Worm (Caenorhabditis elegans) whole organism, L2 larva: Measurements from ENCODE around the gene Y25C1A.2.

Source experiments
- C34F6.9 ChIP-seq: fragments of 150-350 bp; optimal IDR thresholded peaks from 2 replicates; lab custom pipeline; 2014; ENCODE audit warnings: missing biosample characterization, missing genetic modification characterization
- F13H6.1 ChIP-seq: sonication (generic microtip); optimal IDR thresholded peaks from 2 replicates; lab custom pipeline; 2016; ENCODE audit warnings: missing genetic modification characterization, missing compliant biosample characterization
- Y55F3AM.14 ChIP-seq: fragments of 200-800 bp; sonication (Bioruptor generic); optimal IDR thresholded peaks from 2 replicates; lab custom pipeline; 2018; ENCODE audit warnings: mild to moderate bottlenecking, missing genetic modification characterization, missing compliant biosample characterization
- ZK546.5 ChIP-seq: sonication (generic microtip); optimal IDR thresholded peaks from 2 replicates; lab custom pipeline; 2017; ENCODE audit warnings: missing biosample characterization, missing genetic modification characterization
- ama-1 ChIP-seq: fragments of 150-350 bp; optimal IDR thresholded peaks from 2 replicates; lab custom pipeline; 2018; ENCODE audit warnings: inconsistent platforms
- ceh-16 ChIP-seq: fragments of 150-350 bp; optimal IDR thresholded peaks from 2 replicates; lab custom pipeline; 2014; ENCODE audit warnings: missing biosample characterization, missing genetic modification characterization
- ceh-82 ChIP-seq: fragments of 150-350 bp; optimal IDR thresholded peaks from 2 replicates; lab custom pipeline; 2014; ENCODE audit warnings: missing biosample characterization, missing genetic modification characterization
- crh-2 ChIP-seq: sonication (generic microtip); optimal IDR thresholded peaks from 2 replicates; lab custom pipeline; 2017; ENCODE audit warnings: missing biosample characterization, missing genetic modification characterization
- dmd-4 ChIP-seq: sonication (generic microtip); optimal IDR thresholded peaks from 2 replicates; lab custom pipeline; 2017; ENCODE audit warnings: missing biosample characterization, missing genetic modification characterization
- elt-1 ChIP-seq: fragments of 150-350 bp; optimal IDR thresholded peaks from 2 replicates; lab custom pipeline; 2014; ENCODE audit warnings: missing biosample characterization, missing genetic modification characterization
- elt-3 ChIP-seq: sonication (generic microtip); optimal IDR thresholded peaks from 2 replicates; lab custom pipeline; 2017; ENCODE audit warnings: missing biosample characterization, missing genetic modification characterization
- lin-11 ChIP-seq: fragments of 150-350 bp; sonication (generic microtip); optimal IDR thresholded peaks from 2 replicates; lab custom pipeline; 2014; ENCODE audit warnings: missing biosample characterization, missing genetic modification characterization, inconsistent platforms, mixed read lengths
- lin-13 ChIP-seq: fragments of 150-350 bp; optimal IDR thresholded peaks from 2 replicates; lab custom pipeline; 2014; ENCODE audit warnings: missing biosample characterization, missing genetic modification reagents, missing genetic modification characterization
- lin-39 ChIP-seq: fragments of 150-350 bp; optimal IDR thresholded peaks from 2 replicates; lab custom pipeline; 2014; ENCODE audit warnings: missing biosample characterization, missing genetic modification reagents, missing genetic modification characterization
- mab-5 ChIP-seq: fragments of 150-350 bp; optimal IDR thresholded peaks from 2 replicates; lab custom pipeline; 2014; ENCODE audit warnings: missing biosample characterization, missing genetic modification characterization
- mbf-1 ChIP-seq: sonication (generic microtip); optimal IDR thresholded peaks from 2 replicates; lab custom pipeline; 2017; ENCODE audit warnings: missing biosample characterization, missing genetic modification characterization
- mdl-1 ChIP-seq, 2 experiments: fragments of 150-350 bp in 1 of 2; sonication (generic microtip) in 1 of 2; optimal IDR thresholded peaks; 2 replicates each; lab custom pipeline; 2017; ENCODE audit warnings: missing biosample characterization in 2 of 2, missing genetic modification characterization in 2 of 2
- nhr-10 ChIP-seq: sonication (generic microtip); optimal IDR thresholded peaks from 2 replicates; lab custom pipeline; 2017; ENCODE audit warnings: missing biosample characterization, missing genetic modification characterization
- nhr-12 ChIP-seq: fragments of 150-350 bp; optimal IDR thresholded peaks from 2 replicates; lab custom pipeline; 2014; ENCODE audit warnings: missing biosample characterization, missing genetic modification characterization
- nhr-129 ChIP-seq: fragments of 150-350 bp; optimal IDR thresholded peaks from 2 replicates; lab custom pipeline; 2014; ENCODE audit warnings: missing biosample characterization, missing genetic modification characterization
- nhr-23 ChIP-seq: fragments of 150-350 bp; optimal IDR thresholded peaks from 2 replicates; lab custom pipeline; 2014; ENCODE audit warnings: missing biosample characterization, missing genetic modification reagents, missing genetic modification characterization
- nhr-237 ChIP-seq: fragments of 150-350 bp; optimal IDR thresholded peaks from 2 replicates; lab custom pipeline; 2014; ENCODE audit warnings: missing biosample characterization, missing genetic modification characterization
- nhr-25 ChIP-seq: fragments of 150-350 bp; sonication (generic microtip); optimal IDR thresholded peaks from 3 replicates; lab custom pipeline; 2014; ENCODE audit warnings: missing biosample characterization, missing genetic modification characterization
- nhr-6 ChIP-seq: fragments of 150-350 bp; optimal IDR thresholded peaks from 2 replicates; lab custom pipeline; 2014; ENCODE audit warnings: missing biosample characterization, missing genetic modification characterization
- nhr-77 ChIP-seq: fragments of 150-350 bp; optimal IDR thresholded peaks from 2 replicates; lab custom pipeline; 2014; ENCODE audit warnings: missing biosample characterization, missing genetic modification characterization
- peb-1 ChIP-seq: fragments of 150-350 bp; optimal IDR thresholded peaks from 2 replicates; lab custom pipeline; 2014; ENCODE audit warnings: missing biosample characterization, missing genetic modification characterization
- sem-4 ChIP-seq: fragments of 150-350 bp; optimal IDR thresholded peaks from 2 replicates; lab custom pipeline; 2014; ENCODE audit warnings: missing biosample characterization, missing genetic modification reagents, missing genetic modification characterization
- skn-1 ChIP-seq: sonication (generic microtip); optimal IDR thresholded peaks from 2 replicates; lab custom pipeline; 2017; ENCODE audit warnings: missing biosample characterization, missing genetic modification characterization
- sma-3 ChIP-seq: sonication (generic microtip); optimal IDR thresholded peaks from 2 replicates; lab custom pipeline; 2016; ENCODE audit warnings: missing genetic modification reagents, missing genetic modification characterization, missing compliant biosample characterization
- sma-9 ChIP-seq, 2 experiments: fragments of 150-350 bp in 1 of 2; sonication (generic microtip) in 1 of 2; optimal IDR thresholded peaks; 2 replicates each; lab custom pipeline; 2014 to 2016; ENCODE audit warnings: missing genetic modification characterization in 2 of 2, mild to moderate bottlenecking in 1 of 2, missing biosample characterization in 1 of 2, missing compliant biosample characterization in 1 of 2, missing genetic modification reagents in 1 of 2, moderate library complexity in 1 of 2
- unc-39 ChIP-seq: fragments of 150-350 bp; optimal IDR thresholded peaks from 2 replicates; lab custom pipeline; 2014; ENCODE audit warnings: missing biosample characterization, missing genetic modification characterization
- unc-55 ChIP-seq: fragments of 150-350 bp; sonication (generic microtip); optimal IDR thresholded peaks from 3 replicates; lab custom pipeline; 2014; ENCODE audit warnings: missing biosample characterization, missing genetic modification reagents, missing genetic modification characterization
- unc-62 ChIP-seq: fragments of 150-350 bp; optimal IDR thresholded peaks from 2 replicates; lab custom pipeline; 2014; ENCODE audit warnings: missing biosample characterization, missing genetic modification reagents, missing genetic modification characterization
- zag-1 ChIP-seq: fragments of 150-350 bp; optimal IDR thresholded peaks from 2 replicates; lab custom pipeline; 2014; ENCODE audit warnings: missing biosample characterization, missing genetic modification characterization
- ztf-1 ChIP-seq: fragments of 200-800 bp; sonication (Bioruptor generic); conservative IDR thresholded peaks from 2 replicates; pipeline ENCODE4 v1.3.6; 2022; ENCODE audit warnings: missing genetic modification characterization, missing compliant biosample characterization
- ztf-11 ChIP-seq: sonication (generic microtip); optimal IDR thresholded peaks from 2 replicates; lab custom pipeline; 2017; ENCODE audit warnings: missing biosample characterization, missing genetic modification characterization
- ztf-4 ChIP-seq: fragments of 150-350 bp; optimal IDR thresholded peaks from 2 replicates; lab custom pipeline; 2014; ENCODE audit warnings: missing biosample characterization, missing genetic modification characterization

The Y25C1A.2 gene

DNA sequence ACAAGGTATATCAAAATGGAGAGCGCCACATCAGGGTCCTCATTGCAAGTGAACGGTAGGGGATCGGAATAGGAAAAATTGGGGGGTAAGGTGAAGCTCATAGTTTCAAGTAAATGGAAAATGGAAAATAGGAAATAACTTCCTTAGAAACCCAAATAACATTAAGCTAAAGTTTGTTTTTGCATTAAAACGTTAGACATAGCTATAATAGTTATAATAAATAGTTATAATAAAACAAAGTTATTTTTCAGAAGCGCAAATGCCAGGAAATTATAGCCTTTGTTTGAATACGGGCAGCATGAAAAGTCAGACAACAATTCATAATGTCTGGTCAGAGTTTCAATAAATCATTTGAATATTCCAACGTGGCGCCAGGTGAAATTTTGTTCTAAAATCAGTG is 11.9 kb upstream of the Y25C1A.2 start, which contains the start of gene srg-24:
Gene srg-24 (minus strand): TSS at position 101 of the 400 bp plus-strand sequence.
- TF ChIP-seq nhr-77 (tag; lab: Kevin White, UChicago) = no peak

DNA sequence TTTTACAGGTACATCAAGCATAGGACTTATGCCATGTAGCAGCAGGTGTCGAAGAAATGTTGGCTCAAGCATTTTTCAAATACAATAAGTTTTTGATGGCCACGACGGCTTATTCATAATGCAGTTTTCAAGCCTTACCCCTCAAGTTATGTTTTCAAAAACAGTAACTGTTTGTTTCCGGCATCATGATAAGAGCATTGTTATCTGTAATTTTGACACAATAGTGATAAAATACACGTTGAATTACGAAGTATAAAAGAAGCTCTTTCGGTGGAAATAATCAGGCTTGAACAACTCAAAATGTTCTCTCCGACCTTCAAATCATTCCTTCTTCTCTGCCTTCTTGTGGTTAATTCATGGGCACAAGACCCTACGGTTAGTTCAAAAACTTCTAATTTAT is 10.4 kb upstream of the Y25C1A.2 start, which contains the start of gene clec-121:
Gene clec-121 (plus strand): TSS at position 301 of the 400 bp plus-strand sequence.
- TF ChIP-seq dmd-4 (no peak), lin-13 (GFP tag; lab: Kevin White, UChicago) (no peak), mab-5 (tag; lab: Kevin White, UChicago) (no peak), sma-9 (GFP tag; optimal IDR thresholded peaks at IDR 0.05; lab: Kevin White, UChicago) (no peak), sma-9 (tag; optimal IDR thresholded peaks at IDR 0.05; lab: Kevin White, UChicago) (no peak), lin-11 (tag; lab: Kevin White, UChicago) (no peak), mbf-1 (tag; lab: Kevin White, UChicago) (no peak), mdl-1 (tag; optimal IDR thresholded peaks at IDR 0.05; lab: Kevin White, UChicago) (no peak), zag-1 (tag; lab: Kevin White, UChicago) (no peak), unc-55 (GFP tag; lab: Kevin White, UChicago) (no peak), lin-39 (tag; lab: Kevin White, UChicago) (no peak), C34F6.9 (no peak), peb-1 (tag; lab: Kevin White, UChicago) (no peak), nhr-23 (tag; lab: Kevin White, UChicago) (no peak), unc-39 (tag; lab: Kevin White, UChicago) (no peak), ceh-16 (tag; lab: Kevin White, UChicago) (no peak), ztf-11 (tag; lab: Kevin White, UChicago) (no peak), nhr-25 (tag; lab: Kevin White, UChicago) (no peak), crh-2 (tag; lab: Kevin White, UChicago) (no peak), skn-1 (tag; lab: Kevin White, UChicago) (no peak), nhr-12 (tag; lab: Kevin White, UChicago) (no peak)
- TF ChIP-seq, all 48 proteins: peak for 0

DNA sequence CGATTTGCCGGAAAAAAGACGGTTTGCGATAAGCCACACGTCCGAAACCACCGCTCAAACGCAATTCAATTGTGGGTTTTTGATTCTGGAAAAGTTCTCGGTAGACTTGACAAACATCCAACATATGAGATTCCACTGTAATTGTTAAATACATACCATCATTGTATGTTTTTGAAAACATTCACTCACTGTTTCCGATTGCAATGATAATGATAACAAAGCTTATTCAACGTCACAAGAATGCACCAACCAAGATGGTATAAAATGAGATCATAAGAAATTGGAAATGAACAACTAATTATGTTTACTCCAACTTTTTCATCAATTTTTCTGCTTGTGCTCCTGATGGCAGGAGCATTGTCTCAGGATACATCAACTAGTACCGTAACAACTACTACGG is 6.6 kb upstream of the Y25C1A.2 start, which contains the start of gene clec-122:
Gene clec-122 (plus strand): TSS at position 301 of the 400 bp plus-strand sequence.
- no peak for TF ChIP-seq F13H6.1 (tag; lab: Kevin White, UChicago)
- no peak for TF ChIP-seq nhr-6 (tag; lab: Kevin White, UChicago)
- no peak for TF ChIP-seq skn-1 (tag; lab: Kevin White, UChicago)
- TF ChIP-seq crh-2 (tag; lab: Kevin White, UChicago) = no peak
- TF ChIP-seq dmd-4 = no peak
- TF ChIP-seq sma-3 (GFP tag; lab: Kevin White, UChicago) = no peak
- TF ChIP-seq nhr-77 (tag; lab: Kevin White, UChicago) = no peak
- TF ChIP-seq unc-39 (tag; lab: Kevin White, UChicago) = no peak
- TF ChIP-seq nhr-10 (tag; lab: Kevin White, UChicago) = no peak
- TF ChIP-seq mdl-1 (tag; optimal IDR thresholded peaks at IDR 0.05; lab: Kevin White, UChicago) = no peak
- TF ChIP-seq, all 48 proteins: peak for 0

DNA sequence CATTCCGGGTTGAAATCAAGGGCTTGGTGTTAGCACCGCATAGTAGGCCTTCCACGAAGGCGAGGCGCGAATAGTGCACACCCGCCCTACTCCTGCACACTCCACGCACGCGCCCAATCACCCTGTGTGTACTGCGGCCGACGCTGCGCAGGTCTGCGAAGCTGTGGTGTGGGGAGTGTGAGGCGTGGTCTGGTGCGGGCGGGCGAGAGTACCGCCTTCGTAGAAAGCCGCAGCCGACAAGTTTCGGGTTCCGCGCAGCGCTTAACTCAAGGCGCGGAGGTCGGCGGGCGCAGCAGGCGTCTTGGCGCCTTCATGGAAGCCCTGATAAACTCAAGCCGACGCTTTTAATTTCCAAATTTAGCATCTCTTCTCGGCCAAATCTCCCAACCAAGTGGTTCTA is 4.3 kb upstream of the Y25C1A.2 start:
- TF ChIP-seq mdl-1 (tag; optimal IDR thresholded peaks at IDR 0.05; lab: Kevin White, UChicago) (no peak), F13H6.1 (tag; lab: Kevin White, UChicago) (no peak), nhr-12 (tag; lab: Kevin White, UChicago) (no peak), ZK546.5 (no peak), zag-1 (tag; lab: Kevin White, UChicago) (no peak), mab-5 (tag; lab: Kevin White, UChicago) (no peak), Y55F3AM.14 (GFP tag; lab: Kevin White, UChicago) (no peak), lin-39 (tag; lab: Kevin White, UChicago) (no peak), ama-1 (lab: Kevin White, UChicago) (no peak), ceh-82 (tag; lab: Kevin White, UChicago) (no peak), ztf-1 (GFP tag; lab: Robert Waterston, UW) (no peak)
- TF ChIP-seq, all 48 proteins: peak for 0

DNA sequence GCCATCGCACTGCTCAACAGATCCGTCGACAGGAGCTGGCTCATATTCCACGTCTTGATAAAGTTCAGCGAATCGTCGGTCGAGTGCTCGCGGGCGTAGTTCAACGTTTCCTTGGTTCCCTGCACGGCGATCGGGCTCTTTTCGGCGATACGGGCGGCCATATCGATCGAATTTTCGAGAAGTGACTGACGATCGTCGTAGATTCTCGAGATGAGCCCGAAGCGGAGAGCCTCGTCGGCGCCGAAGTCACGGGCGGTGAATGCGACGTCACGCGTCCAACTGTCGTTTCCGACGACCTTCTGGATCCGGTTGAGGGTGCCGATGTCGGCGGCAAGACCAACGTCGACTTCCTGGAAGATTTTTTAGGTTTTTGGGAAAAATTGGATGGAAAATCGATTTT is 2.9 kb upstream of the Y25C1A.2 start:
- TF ChIP-seq sma-9 (GFP tag; optimal IDR thresholded peaks at IDR 0.05; lab: Kevin White, UChicago) (no peak), sma-9 (tag; optimal IDR thresholded peaks at IDR 0.05; lab: Kevin White, UChicago) (no peak), ama-1 (lab: Kevin White, UChicago) (no peak), nhr-77 (tag; lab: Kevin White, UChicago) (no peak), unc-39 (tag; lab: Kevin White, UChicago) (no peak), sem-4 (tag; lab: Kevin White, UChicago) (no peak), unc-55 (GFP tag; lab: Kevin White, UChicago) (no peak), lin-13 (GFP tag; lab: Kevin White, UChicago) (no peak), lin-11 (tag; lab: Kevin White, UChicago) (no peak), peb-1 (tag; lab: Kevin White, UChicago) (no peak), dmd-4 (no peak), ztf-4 (tag; lab: Kevin White, UChicago) (no peak), nhr-25 (tag; lab: Kevin White, UChicago) (no peak), nhr-237 (no peak), elt-3 (no peak), nhr-129 (tag; lab: Kevin White, UChicago) (no peak), ceh-82 (tag; lab: Kevin White, UChicago) (no peak), ztf-11 (tag; lab: Kevin White, UChicago) (no peak), elt-1 (no peak), unc-62 (GFP tag; lab: Kevin White, UChicago) (no peak)
- TF ChIP-seq, all 48 proteins: peak for 0
